Worm (Caenorhabditis elegans): Measurements from ENCODE around the gene Y41D4A.3.

Y41D4A.3 gene

ce11 chrIV:1765954-1766353, 12.4 kb downstream of the Y41D4A.3 start (continued):
- TF ChIP-seq mdl-1 (tag; optimal IDR thresholded peaks at IDR 0.05): no peak
- TF ChIP-seq R02D3.7 (tag; optimal IDR thresholded peaks at IDR 0.05): no peak

ce11 chrIV:1768288-1768687, 14.7 kb downstream of the Y41D4A.3 start, which contains the start of gene col-108:
Gene col-108 (plus strand): TSS chrIV:1768588.
- TF ChIP-seq mml-1 (tag; optimal IDR thresholded peaks at IDR 0.05): no peak

- TF ChIP-seq fos-1 (tag; optimal IDR thresholded peaks at IDR 0.05) (no peak), ceh-9 (tag; optimal IDR thresholded peaks at IDR 0.05) (no peak), aly-2 (tag; optimal IDR thresholded peaks at IDR 0.05) (no peak), skn-1 (tag; optimal IDR thresholded peaks at IDR 0.05) (no peak), nhr-25 (tag; optimal IDR thresholded peaks at IDR 0.05) (no peak), snpc-4 (tag; optimal IDR thresholded peaks at IDR 0.05) (no peak), egl-5 (tag; optimal IDR thresholded peaks at IDR 0.05) (no peak), sea-2 (GFP tag; optimal IDR thresholded peaks at IDR 0.05) (no peak), lin-15B (tag; optimal IDR thresholded peaks at IDR 0.05) (no peak), hmg-11 (tag; optimal IDR thresholded peaks at IDR 0.05) (no peak), egl-27 (tag; optimal IDR thresholded peaks at IDR 0.05) (no peak), jun-1 (tag; optimal IDR thresholded peaks at IDR 0.05) (no peak), nhr-237 (tag; optimal IDR thresholded peaks at IDR 0.05) (no peak), pqm-1 (tag; optimal IDR thresholded peaks at IDR 0.05) (no peak), pha-4 (tag; optimal IDR thresholded peaks at IDR 0.05) (no peak), ceh-82 (tag; optimal IDR thresholded peaks at IDR 0.05) (no peak)
Measured at ce11 chrIV:1769074-1769473, 15.5 kb downstream of the Y41D4A.3 start.

- TF ChIP-seq hmg-11 (tag; optimal IDR thresholded peaks at IDR 0.05) (no peak), daf-12 (tag; optimal IDR thresholded peaks at IDR 0.05) (no peak), nhr-12 (tag; optimal IDR thresholded peaks at IDR 0.05) (no peak), elt-2 (tag; optimal IDR thresholded peaks at IDR 0.05) (no peak), nhr-237 (tag; optimal IDR thresholded peaks at IDR 0.05) (no peak), skn-1 (tag; optimal IDR thresholded peaks at IDR 0.05) (no peak), eor-1 (tag; optimal IDR thresholded peaks at IDR 0.05) (no peak), unc-62 (GFP tag; optimal IDR thresholded peaks at IDR 0.05) (no peak), ceh-82 (tag; optimal IDR thresholded peaks at IDR 0.05) (no peak), nfya-1 (tag; optimal IDR thresholded peaks at IDR 0.05; ENCODE audit: insufficient read depth) (no peak), elt-1 (tag; optimal IDR thresholded peaks at IDR 0.05) (no peak), lsy-12 (tag; optimal IDR thresholded peaks at IDR 0.05) (no peak), zag-1 (tag; optimal IDR thresholded peaks at IDR 0.05) (no peak), lin-39 (tag; optimal IDR thresholded peaks at IDR 0.05) (no peak), elt-3 (tag; optimal IDR thresholded peaks at IDR 0.05) (no peak)
Measured at ce11 chrIV:1771843-1772242, 18.3 kb downstream of the Y41D4A.3 start, which contains the start of gene Y41D4A.1. Gene Y41D4A.1 (plus strand): TSS chrIV:1772143.

- TF ChIP-seq sea-2 (GFP tag; optimal IDR thresholded peaks at IDR 0.05) (no peak), daf-12 (tag; optimal IDR thresholded peaks at IDR 0.05) (no peak), ztf-11 (tag; optimal IDR thresholded peaks at IDR 0.05) (no peak)
Measured at ce11 chrIV:1781559-1781958, 28.0 kb downstream of the Y41D4A.3 start, which contains the start of gene frpr-19. Gene frpr-19 (minus strand): TSS chrIV:1781659.

- no peak for TF ChIP-seq ama-1 (optimal IDR thresholded peaks at IDR 0.05)
- no peak for TF ChIP-seq skn-1 (tag; optimal IDR thresholded peaks at IDR 0.05)
- no peak for TF ChIP-seq nhr-11 (tag; optimal IDR thresholded peaks at IDR 0.05)
- TF ChIP-seq ztf-4 (tag; optimal IDR thresholded peaks at IDR 0.05): no peak
- TF ChIP-seq eor-1 (tag; optimal IDR thresholded peaks at IDR 0.05): no peak
- TF ChIP-seq mml-1 (tag; optimal IDR thresholded peaks at IDR 0.05): no peak
- TF ChIP-seq lin-39 (tag; optimal IDR thresholded peaks at IDR 0.05): no peak
- TF ChIP-seq fos-1 (tag; optimal IDR thresholded peaks at IDR 0.05): no peak
- TF ChIP-seq nfya-1 (tag; optimal IDR thresholded peaks at IDR 0.05; ENCODE audit: insufficient read depth): no peak
- TF ChIP-seq nhr-43 (tag; optimal IDR thresholded peaks at IDR 0.05; ENCODE audit: poor library complexity, severe bottlenecking): no peak
- TF ChIP-seq pqm-1 (tag; optimal IDR thresholded peaks at IDR 0.05): no peak
Measured at ce11 chrIV:1785156-1785555, 31.6 kb downstream of the Y41D4A.3 start.

All from whole organism, L3 larva.